Worm (Caenorhabditis elegans): ENCODE measurements around the gene AH9.1.

DNA sequence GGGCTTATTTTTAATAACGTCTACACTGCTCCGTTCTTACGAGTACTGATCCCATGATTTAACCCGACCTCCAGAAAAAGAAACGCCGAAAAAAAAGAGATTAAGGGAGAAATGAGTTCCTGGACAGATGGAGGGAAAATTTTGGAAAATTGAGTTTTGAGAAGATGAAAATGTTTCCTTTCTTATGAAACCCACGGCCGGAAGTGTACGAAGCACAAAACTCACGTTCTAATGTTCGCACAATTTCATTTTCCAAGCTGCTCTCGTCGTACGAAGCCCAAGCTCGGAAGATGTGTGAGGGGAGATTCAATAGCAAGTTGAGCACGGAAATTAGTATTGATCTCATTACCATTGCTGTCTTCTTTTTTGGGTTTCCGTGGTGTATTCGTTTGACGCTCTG lies 24.6 kb upstream of the AH9.1 start:
- TF ChIP-seq ztf-23 (GFP tag; IDR thresholded peaks at IDR 0.05) (no peak), T22C8.4 (GFP tag; IDR thresholded peaks at IDR 0.05) (no peak), ztf-29 (GFP tag; IDR thresholded peaks at IDR 0.05) (no peak), med-1 (GFP tag; optimal IDR thresholded peaks at IDR 0.05; ENCODE audit: insufficient read depth) (no peak), tab-1 (GFP tag; IDR thresholded peaks at IDR 0.05) (no peak)
